Fruit fly (Drosophila melanogaster) whole organism, wandering third instar larva: ENCODE results near the gene CG18636.
"Not testable (repeated sequence)": the region's sequence is repeated elsewhere in the genome, so short reads cannot be mapped to it uniquely, and the experiment has no call there.

Source experiments
- Dif ChIP-seq: fragments of 200-275, 200-300 bp; sonication (Bioruptor generic); optimal IDR thresholded peaks from 2 replicates; lab custom pipeline; 2018; ENCODE audit warnings: missing biosample characterization, missing genetic modification characterization; ENCODE audit not compliant: partially characterized antibody
- GATAd ChIP-seq: sonication (Bioruptor generic); optimal IDR thresholded peaks from 2 replicates; lab custom pipeline; 2016; ENCODE audit warnings: missing biosample characterization, missing genetic modification characterization
- Myc ChIP-seq: fragments of >200 bp; optimal IDR thresholded peaks from 2 replicates; lab custom pipeline; 2017
- Rel ChIP-seq, 2 experiments: fragments of 200-800 bp; sonication (Bioruptor generic) in 1 of 2; optimal IDR thresholded peaks; 2 replicates in 1 of 2; 3 replicates in 1 of 2; lab custom pipeline; 2016 to 2019; ENCODE audit warnings: mild to moderate bottlenecking in 2 of 2, missing biosample characterization in 2 of 2, missing genetic modification characterization in 2 of 2, moderate library complexity in 1 of 2
- dsf ChIP-seq: sonication (Bioruptor generic); optimal IDR thresholded peaks from 2 replicates; lab custom pipeline; 2016; ENCODE audit warnings: missing biosample characterization, missing genetic modification characterization, borderline replicate concordance
- ey ChIP-seq: fragments of 200-800 bp; sonication (Bioruptor generic); optimal IDR thresholded peaks from 2 replicates; lab custom pipeline; 2016; ENCODE audit warnings: missing biosample characterization, missing genetic modification characterization
- tai ChIP-seq: sonication (Bioruptor generic); optimal IDR thresholded peaks from 2 replicates; lab custom pipeline; 2016; ENCODE audit warnings: missing biosample characterization, missing genetic modification characterization
- usp ChIP-seq: fragments of >200 bp; optimal IDR thresholded peaks from 2 replicates; lab custom pipeline; 2017; ENCODE audit warnings: missing biosample characterization, missing genetic modification characterization

- TF ChIP-seq GATAd (GFP tag; lab: Kevin White, UChicago); Myc (lab: Kevin White, UChicago); ey; dsf (GFP tag; lab: Kevin White, UChicago); tai (GFP tag; lab: Kevin White, UChicago); usp; Rel (GFP tag; optimal IDR thresholded peaks at IDR 0.05; lab: Kevin White, UChicago); Rel (tag; optimal IDR thresholded peaks at IDR 0.05; lab: Kevin White, UChicago); Dif (GFP tag; lab: Kevin White, UChicago): not testable (repeated sequence)
Measured at dm6 chr2L:14742893-14743292, 41.5 kb downstream of the CG18636 start, which contains the start of gene CG34166.
